Fruit fly (Drosophila melanogaster): ENCODE measurements around the gene Rcd-1.
A peak's percentile ranks its signal among the peaks of the same experiment; 100 is the strongest.

The Rcd-1 gene

DNA sequence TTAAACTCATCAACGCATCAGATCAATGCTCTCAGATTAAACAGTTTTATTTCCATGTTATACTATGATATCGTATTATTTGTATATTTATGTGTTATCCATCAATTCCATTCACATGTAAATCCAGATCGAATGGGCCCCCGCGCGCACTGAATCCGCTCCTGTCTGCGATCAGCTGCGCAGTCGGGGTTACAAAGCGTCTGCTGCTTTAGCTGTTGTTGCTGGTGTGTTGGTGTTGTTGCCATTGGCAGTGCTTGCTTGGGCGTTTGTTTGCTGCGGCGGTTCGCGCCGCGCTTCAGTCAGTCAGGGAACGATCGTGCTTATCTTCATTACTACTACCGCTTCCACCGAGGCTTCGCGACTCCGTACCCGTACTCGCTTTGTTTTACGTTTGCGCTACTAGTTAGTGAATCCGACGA, 28.4 kb downstream of the Rcd-1 start, which contains the start of gene Zw (continued):
- TF ChIP-seq ash1 (GFP tag; optimal IDR thresholded peaks at IDR 0.05) (no peak), CG12155 (GFP tag; optimal IDR thresholded peaks at IDR 0.05) (peak; percentile 19), ken (GFP tag; IDR thresholded peaks at IDR 0.05) (peak; percentile 55; the same call in 1 of the 3 replicates), dati (GFP tag; IDR thresholded peaks at IDR 0.05) (no peak), Nf-YA (GFP tag; IDR thresholded peaks at IDR 0.05) (no peak), CG8924 (tag; optimal IDR thresholded peaks at IDR 0.05) (peak; percentile 1), CG6854 (GFP tag; optimal IDR thresholded peaks at IDR 0.05) (no peak), Hr78 (GFP tag; optimal IDR thresholded peaks at IDR 0.05) (no peak), CG4854 (GFP tag; optimal IDR thresholded peaks at IDR 0.05) (no peak), CG4424 (GFP tag; optimal IDR thresholded peaks at IDR 0.05) (peak; percentile 52), ERR (GFP tag; optimal IDR thresholded peaks at IDR 0.05) (no peak), sens-2 (GFP tag; IDR thresholded peaks at IDR 0.05) (no peak), CG15479 (GFP tag; optimal IDR thresholded peaks at IDR 0.05) (no peak), Max (GFP tag; optimal IDR thresholded peaks at IDR 0.05) (no peak), CG2889 (GFP tag; IDR thresholded peaks at IDR 0.05) (0 out of 3 replicates have a peak, but pooled peaks have one; percentile 29), Dll (GFP tag; IDR thresholded peaks at IDR 0.05; ENCODE audit: partially characterized antibody) (0 out of 4 replicates have a peak, but pooled peaks have one; percentile 19), CG6813 (GFP tag; optimal IDR thresholded peaks at IDR 0.05) (no peak), row (GFP tag; IDR thresholded peaks at IDR 0.05) (peak; percentile 94), CG6175 (GFP tag; IDR thresholded peaks at IDR 0.05) (peak; percentile 89), tgo (GFP tag; IDR thresholded peaks at IDR 0.05) (peak; percentile 67), CG3163 (GFP tag; optimal IDR thresholded peaks at IDR 0.05) (no peak), CG12299 (tag; optimal IDR thresholded peaks at IDR 0.05) (no peak), CG11093 (GFP tag; IDR thresholded peaks at IDR 0.05) (no peak; the same call in 2 of the 3 replicates), CG12104 (GFP tag; optimal IDR thresholded peaks at IDR 0.05) (no peak), CG17568 (GFP tag; optimal IDR thresholded peaks at IDR 0.05) (no peak), CG3407 (GFP tag; optimal IDR thresholded peaks at IDR 0.05) (no peak), CG13424 (tag; optimal IDR thresholded peaks at IDR 0.05) (peak; percentile 39), Med (GFP tag) (peak; percentile 88), HLH54F (GFP tag; optimal IDR thresholded peaks at IDR 0.05) (peak; percentile 53), CG2116 (GFP tag; optimal IDR thresholded peaks at IDR 0.05) (no peak), D (optimal IDR thresholded peaks at IDR 0.05) (no peak), D (GFP tag; optimal IDR thresholded peaks at IDR 0.05) (no peak), Dip3 (GFP tag; optimal IDR thresholded peaks at IDR 0.05) (peak; percentile 56), dpn (GFP tag; optimal IDR thresholded peaks at IDR 0.05) (peak; percentile 53 to 55), BEAF-32 (GFP tag; optimal IDR thresholded peaks at IDR 0.05) (no peak), twi (tag; optimal IDR thresholded peaks at IDR 0.05) (peak; percentile 36), CG11085 (GFP tag; IDR thresholded peaks at IDR 0.05) (peak; percentile 60), Six4 (GFP tag; optimal IDR thresholded peaks at IDR 0.05) (no peak), tup (GFP tag; optimal IDR thresholded peaks at IDR 0.05) (no peak), croc (GFP tag; conservative IDR thresholded peaks at IDR 0.05) (peak; percentile 28; the same call in 1 of the 3 replicates), btn (GFP tag; optimal IDR thresholded peaks at IDR 0.05) (no peak), Optix (GFP tag; IDR thresholded peaks at IDR 0.05) (0 out of 3 replicates have a peak, but pooled peaks have one; percentile 60), CG30403 (GFP tag; optimal IDR thresholded peaks at IDR 0.05) (peak; percentile 60), yki (optimal IDR thresholded peaks at IDR 0.05) (no peak), tx (GFP tag; optimal IDR thresholded peaks at IDR 0.05) (no peak), CG18764 (GFP tag; optimal IDR thresholded peaks at IDR 0.05) (peak; percentile 11), phol (tag; optimal IDR thresholded peaks at IDR 0.05) (peak; percentile 34), Sry-δ (GFP tag; optimal IDR thresholded peaks at IDR 0.05) (no peak), CG15696 (tag; optimal IDR thresholded peaks at IDR 0.05) (peak; percentile 51), Dip2 (GFP tag; IDR thresholded peaks at IDR 0.05) (no peak), Aef1 (GFP tag; IDR thresholded peaks at IDR 0.05) (peak; percentile 72), CkIIα-i1 (GFP tag; IDR thresholded peaks at IDR 0.05) (no peak)

Data from whole organism, embryonic.